Worm (Caenorhabditis elegans): ENCODE data around the gene nlp-67.
A peak's percentile ranks its signal among the peaks of the same experiment; 100 is the strongest.

The nlp-67 gene

DNA sequence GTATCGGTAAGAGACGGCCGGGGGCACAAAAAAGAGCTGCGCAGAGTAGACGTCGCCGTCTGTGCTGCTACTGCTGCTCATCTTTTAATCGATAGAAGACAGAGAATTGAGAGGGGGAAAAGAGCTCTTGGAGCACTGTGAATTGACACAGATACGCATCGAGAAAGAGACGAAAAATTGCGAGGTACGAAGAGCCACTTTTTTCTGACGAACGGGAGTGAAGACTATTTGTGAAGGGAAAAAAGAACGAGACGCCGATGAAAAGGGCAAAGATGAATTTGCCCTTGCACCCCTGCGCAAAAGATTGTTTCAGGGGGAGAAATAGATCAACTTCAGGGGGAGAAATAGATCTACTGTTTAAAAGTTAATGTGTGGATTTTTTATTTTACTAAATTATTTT lies 18.1 kb downstream of the nlp-67 start (continued):
- TF ChIP-seq egl-27 (tag; optimal IDR thresholded peaks at IDR 0.05) = no peak
- no peak for TF ChIP-seq nhr-76 (tag; optimal IDR thresholded peaks at IDR 0.05)
- no peak for TF ChIP-seq nhr-11 (tag; optimal IDR thresholded peaks at IDR 0.05)
- TF ChIP-seq nhr-6 (tag; optimal IDR thresholded peaks at IDR 0.05) = no peak
- peak; percentile 88 for TF ChIP-seq F37D6.2 (tag; optimal IDR thresholded peaks at IDR 0.05)
- no peak for TF ChIP-seq Y5F2A.4 (GFP tag; optimal IDR thresholded peaks at IDR 0.05)
- no peak for TF ChIP-seq nhr-102 (tag; optimal IDR thresholded peaks at IDR 0.05)
- no peak for TF ChIP-seq tra-1 (GFP tag; IDR thresholded peaks at IDR 0.05)
- TF ChIP-seq nhr-10 (tag; optimal IDR thresholded peaks at IDR 0.05) = no peak
- TF ChIP-seq ctbp-1 (GFP tag; IDR thresholded peaks at IDR 0.05) = 0 out of 2 replicates have a peak, but pooled peaks have one; percentile 55
- TF ChIP-seq mep-1 (tag; optimal IDR thresholded peaks at IDR 0.05) = peak; percentile 75
- peak; percentile 36 for TF ChIP-seq hlh-30 (tag; optimal IDR thresholded peaks at IDR 0.05; ENCODE audit: insufficient read depth)
- TF ChIP-seq vab-7 (GFP tag; IDR thresholded peaks at IDR 0.05) = peak; percentile 54; the same call in 1 of the 2 replicates
- no peak for TF ChIP-seq fos-1 (tag; optimal IDR thresholded peaks at IDR 0.05)
- no peak for TF ChIP-seq cey-2 (tag; optimal IDR thresholded peaks at IDR 0.05; ENCODE audit: borderline replicate concordance, insufficient read depth)
- no peak for TF ChIP-seq gei-8 (GFP tag; optimal IDR thresholded peaks at IDR 0.05)
- no peak for TF ChIP-seq T20F7.1 (GFP tag; optimal IDR thresholded peaks at IDR 0.05)
- TF ChIP-seq madf-5 (GFP tag; IDR thresholded peaks at IDR 0.05) = no peak
- TF ChIP-seq nhr-28 (tag; optimal IDR thresholded peaks at IDR 0.05) = peak; percentile 17
- TF ChIP-seq egl-43 (GFP tag; IDR thresholded peaks at IDR 0.05) = peak; percentile 79
- no peak for TF ChIP-seq ZK337.2 (GFP tag; IDR thresholded peaks at IDR 0.05)
- TF ChIP-seq aly-2 (tag; optimal IDR thresholded peaks at IDR 0.05) = no peak
- no peak for TF ChIP-seq lim-7 (GFP tag; IDR thresholded peaks at IDR 0.05)
- TF ChIP-seq ztf-11 (tag; optimal IDR thresholded peaks at IDR 0.05) = no peak
- TF ChIP-seq ceh-20 (GFP tag; IDR thresholded peaks at IDR 0.05) = peak; percentile 49; the same call in 1 of the 2 replicates
- TF ChIP-seq Y48G9A.11 (GFP tag; IDR thresholded peaks at IDR 0.05) = no peak
- no peak for TF ChIP-seq ama-1 (optimal IDR thresholded peaks at IDR 0.05)
- no peak for TF ChIP-seq F44E2.7 (GFP tag; IDR thresholded peaks at IDR 0.05)
- no peak for TF ChIP-seq lin-1 (GFP tag; IDR thresholded peaks at IDR 0.05)
- no peak for TF ChIP-seq lin-15B (tag; optimal IDR thresholded peaks at IDR 0.05)
- TF ChIP-seq pqm-1 (tag; optimal IDR thresholded peaks at IDR 0.05) = no peak
- no peak for TF ChIP-seq saeg-2 (GFP tag; IDR thresholded peaks at IDR 0.05)
- no peak for TF ChIP-seq F49E8.2 (tag; optimal IDR thresholded peaks at IDR 0.05; ENCODE audit: borderline replicate concordance)
- TF ChIP-seq zip-11 (GFP tag; IDR thresholded peaks at IDR 0.05) = no peak
- TF ChIP-seq mdt-29 (GFP tag; IDR thresholded peaks at IDR 0.05) = 0 out of 2 replicates have a peak, but pooled peaks have one; percentile 22
- TF ChIP-seq zfp-3 (GFP tag; conservative IDR thresholded peaks at IDR 0.05) = no peak
- TF ChIP-seq attf-4 (tag; optimal IDR thresholded peaks at IDR 0.05) = no peak
- TF ChIP-seq set-16 (GFP tag; IDR thresholded peaks at IDR 0.05) = peak; percentile 41; the same call in 1 of the 2 replicates
- TF ChIP-seq skn-1 (tag; optimal IDR thresholded peaks at IDR 0.05) = no peak
- TF ChIP-seq Y75B8A.6 (GFP tag; IDR thresholded peaks at IDR 0.05) = no peak
- TF ChIP-seq dmd-6 (GFP tag; IDR thresholded peaks at IDR 0.05) = 0 out of 2 replicates have a peak, but pooled peaks have one; percentile 23
- TF ChIP-seq jun-1 (tag; optimal IDR thresholded peaks at IDR 0.05) = no peak
- TF ChIP-seq daf-8 (GFP tag; IDR thresholded peaks at IDR 0.05) = no peak
- no peak for TF ChIP-seq ceh-32 (tag; optimal IDR thresholded peaks at IDR 0.05; ENCODE audit: poor library complexity)
- TF ChIP-seq ces-1 (GFP tag; optimal IDR thresholded peaks at IDR 0.05) = no peak
- TF ChIP-seq pha-4 (GFP tag; IDR thresholded peaks at IDR 0.05) = no peak
- TF ChIP-seq pha-4 (tag; optimal IDR thresholded peaks at IDR 0.05) = no peak
- TF ChIP-seq madf-9 (GFP tag; conservative IDR thresholded peaks at IDR 0.05) = no peak
- TF ChIP-seq daf-16 (GFP tag; optimal IDR thresholded peaks at IDR 0.05) = peak in 1 of 2 experiments; percentile 2
- peak; percentile 3 for TF ChIP-seq daf-16 (tag; optimal IDR thresholded peaks at IDR 0.05)
- no peak for TF ChIP-seq mxl-2 (GFP tag; conservative IDR thresholded peaks at IDR 0.05)
- no peak for TF ChIP-seq unc-39 (tag; optimal IDR thresholded peaks at IDR 0.05)
- TF ChIP-seq zip-2 (tag; optimal IDR thresholded peaks at IDR 0.05) = no peak

Measured in whole organism, L4 larva.